Fruit fly (Drosophila melanogaster) whole organism, embryonic: ENCODE data around the gene Jupiter.

ENCODE experiments used
- CG10366 ChIP-seq: fragments of 200-800 bp; sonication (Bioruptor generic); IDR thresholded peaks from 2 replicates; pipeline ENCODE4 v1.3.6; 2022; ENCODE audit warnings: missing biosample characterization, missing genetic modification characterization
- CG11504 ChIP-seq: fragments of 200-800 bp; sonication (Bioruptor generic); optimal IDR thresholded peaks from 3 replicates; lab custom pipeline; 2019; ENCODE audit warnings: missing biosample characterization, mild to moderate bottlenecking, missing genetic modification characterization, moderate library complexity
- CG12769 ChIP-seq: fragments of 200-800 bp; sonication (Bioruptor generic); optimal IDR thresholded peaks from 2 replicates; lab custom pipeline; 2019; ENCODE audit warnings: missing biosample characterization, mild to moderate bottlenecking, missing genetic modification characterization, moderate library complexity
- CG13123 ChIP-seq: fragments of 200-800 bp; sonication (Bioruptor generic); optimal IDR thresholded peaks from 2 replicates; lab custom pipeline; 2016; ENCODE audit warnings: missing biosample characterization, missing genetic modification characterization
- CG13287 ChIP-seq: fragments of 200-800 bp; sonication (Bioruptor generic); IDR thresholded peaks from 2 replicates; pipeline ENCODE4 v1.3.6; 2022; ENCODE audit warnings: missing biosample characterization, missing genetic modification characterization; ENCODE audit not compliant: partially characterized antibody
- CG13775 ChIP-seq: fragments of 200-800 bp; sonication (Bioruptor generic); optimal IDR thresholded peaks from 3 replicates; lab custom pipeline; 2017; ENCODE audit warnings: missing biosample characterization, mild to moderate bottlenecking, missing genetic modification characterization
- CG14441 ChIP-seq: fragments of 200-800 bp; sonication (Bioruptor generic); IDR thresholded peaks from 2 replicates; pipeline ENCODE4 v1.3.6; 2022; ENCODE audit warnings: missing biosample characterization, missing genetic modification characterization
- CG15073 ChIP-seq: fragments of 200-800 bp; sonication (Bioruptor generic); optimal IDR thresholded peaks from 2 replicates; lab custom pipeline; 2016; ENCODE audit warnings: missing biosample characterization, missing genetic modification characterization
- CG15601 ChIP-seq: fragments of 200-800 bp; sonication (Bioruptor generic); optimal IDR thresholded peaks from 3 replicates; lab custom pipeline; 2019; ENCODE audit warnings: missing biosample characterization, mild to moderate bottlenecking, missing genetic modification characterization, moderate library complexity
- CG16813 ChIP-seq: fragments of 200-800 bp; sonication (Bioruptor generic); IDR thresholded peaks from 3 replicates; pipeline ENCODE4 v1.3.6; 2022; ENCODE audit warnings: missing biosample characterization, missing genetic modification characterization; ENCODE audit not compliant: partially characterized antibody
- CG16863 ChIP-seq: fragments of 200-800 bp; sonication (Bioruptor generic); optimal IDR thresholded peaks from 3 replicates; lab custom pipeline; 2016; ENCODE audit warnings: missing biosample characterization, missing genetic modification characterization
- CG17361 ChIP-seq: fragments of 200-800 bp; sonication (Bioruptor generic); IDR thresholded peaks from 3 replicates; pipeline ENCODE4 v1.3.6; 2022; ENCODE audit warnings: missing biosample characterization, missing genetic modification characterization
- CG17568 ChIP-seq: fragments of 200-800 bp; sonication (Bioruptor generic); optimal IDR thresholded peaks from 2 replicates; lab custom pipeline; 2018; ENCODE audit warnings: missing biosample characterization, mild to moderate bottlenecking, missing genetic modification characterization, moderate library complexity
- CG2129 ChIP-seq: fragments of 200-800 bp; sonication (Bioruptor generic); IDR thresholded peaks from 2 replicates; pipeline ENCODE4 v1.3.6; 2022; ENCODE audit warnings: missing biosample characterization, missing genetic modification characterization; ENCODE audit not compliant: partially characterized antibody
- CG34376 ChIP-seq: fragments of 200-800 bp; sonication (Bioruptor generic); optimal IDR thresholded peaks from 2 replicates; lab custom pipeline; 2018; ENCODE audit warnings: missing biosample characterization, mild to moderate bottlenecking, missing genetic modification characterization
- CG34422 ChIP-seq: fragments of 200-800 bp; sonication (Bioruptor generic); IDR thresholded peaks from 3 replicates; pipeline ENCODE4 v1.3.6; 2022; ENCODE audit warnings: missing biosample characterization, missing genetic modification characterization
- CG6689 ChIP-seq: fragments of 200-800 bp; sonication (Bioruptor generic); IDR thresholded peaks from 2 replicates; pipeline ENCODE4 v1.3.6; 2022; ENCODE audit warnings: missing biosample characterization, missing genetic modification characterization
- CG6813 ChIP-seq: fragments of 200-800 bp; sonication (Bioruptor generic); optimal IDR thresholded peaks from 2 replicates; lab custom pipeline; 2017; ENCODE audit warnings: missing biosample characterization, missing genetic modification characterization, mild to moderate bottlenecking, moderate library complexity, missing genetic modification reagents
- CG8089 ChIP-seq: fragments of 200-800 bp; sonication (Bioruptor generic); optimal IDR thresholded peaks from 3 replicates; lab custom pipeline; 2016; ENCODE audit warnings: missing biosample characterization, missing genetic modification characterization
- CTCF ChIP-seq: fragments of 200-800 bp; sonication (Bioruptor generic); optimal IDR thresholded peaks from 2 replicates; lab custom pipeline; 2017; ENCODE audit warnings: missing biosample characterization, mild to moderate bottlenecking, missing genetic modification characterization, moderate library complexity
- CoRest ChIP-seq: fragments of 200-800 bp; sonication (Bioruptor generic); optimal IDR thresholded peaks from 3 replicates; lab custom pipeline; 2018; ENCODE audit warnings: missing biosample characterization, mild to moderate bottlenecking, missing genetic modification characterization, moderate library complexity
- E2f1 ChIP-seq: fragments of 200-800 bp; sonication (Bioruptor generic); IDR thresholded peaks from 2 replicates; pipeline ENCODE4 v1.3.6; 2022; ENCODE audit warnings: missing biosample characterization, missing genetic modification characterization
- GATAe ChIP-seq: fragments of 200-800 bp; sonication (Bioruptor generic); conservative IDR thresholded peaks from 2 replicates; pipeline ENCODE4 v1.3.6; 2022; ENCODE audit warnings: missing biosample characterization, missing genetic modification characterization
- Gug ChIP-seq: fragments of 200-800 bp; sonication (Bioruptor generic); IDR thresholded peaks from 4 replicates; pipeline ENCODE4 v1.3.6; 2022; ENCODE audit warnings: missing biosample characterization, missing genetic modification characterization
- H15 ChIP-seq: fragments of 200-800 bp; sonication (Bioruptor generic); IDR thresholded peaks from 3 replicates; pipeline ENCODE4 v1.3.6; 2022; ENCODE audit warnings: missing biosample characterization, missing genetic modification characterization
- HLH4C ChIP-seq: fragments of 200-800 bp; sonication (Bioruptor generic); IDR thresholded peaks from 3 replicates; pipeline ENCODE4 v1.3.6; 2022; ENCODE audit warnings: missing biosample characterization, missing genetic modification characterization; ENCODE audit not compliant: partially characterized antibody
- HmgD ChIP-seq: fragments of 200-800 bp; sonication (Bioruptor generic); optimal IDR thresholded peaks from 3 replicates; lab custom pipeline; 2016; ENCODE audit warnings: missing biosample characterization, missing genetic modification characterization
- Kr ChIP-seq: fragments of 200-800 bp; sonication (Bioruptor generic); optimal IDR thresholded peaks from 2 replicates; lab custom pipeline; 2017; ENCODE audit warnings: missing biosample characterization, mild to moderate bottlenecking, missing genetic modification characterization
- Lim3 ChIP-seq: fragments of 200-800 bp; sonication (Bioruptor generic); IDR thresholded peaks from 2 replicates; pipeline ENCODE4 v1.3.6; 2022; ENCODE audit warnings: missing biosample characterization, missing genetic modification characterization
- NK7.1 ChIP-seq: fragments of 200-800 bp; sonication (Bioruptor generic); optimal IDR thresholded peaks from 3 replicates; lab custom pipeline; 2016; ENCODE audit warnings: missing biosample characterization, missing genetic modification characterization
- Nf-YA ChIP-seq: fragments of 200-800 bp; sonication (Bioruptor generic); IDR thresholded peaks from 2 replicates; pipeline ENCODE4 v1.3.6; 2022; ENCODE audit warnings: missing biosample characterization, missing genetic modification characterization
- Oaz ChIP-seq: fragments of 200-800 bp; sonication (Bioruptor generic); IDR thresholded peaks from 2 replicates; pipeline ENCODE4 v1.3.6; 2022; ENCODE audit warnings: missing biosample characterization, missing genetic modification characterization
- Ptx1 ChIP-seq: fragments of 200-800 bp; sonication (Bioruptor generic); IDR thresholded peaks from 2 replicates; pipeline ENCODE4 v1.3.6; 2022; ENCODE audit warnings: missing biosample characterization, missing genetic modification characterization
- Rfx ChIP-seq: fragments of 200-800 bp; sonication (Bioruptor generic); IDR thresholded peaks from 2 replicates; pipeline ENCODE4 v1.3.6; 2022; ENCODE audit warnings: missing biosample characterization, missing genetic modification characterization
- bowl ChIP-seq: fragments of 200-800 bp; sonication (Bioruptor generic); IDR thresholded peaks from 2 replicates; pipeline ENCODE4 v1.3.6; 2022; ENCODE audit warnings: missing biosample characterization, missing genetic modification characterization
- crc ChIP-seq: fragments of 200-800 bp; sonication (Bioruptor generic); optimal IDR thresholded peaks from 2 replicates; lab custom pipeline; 2016; ENCODE audit warnings: missing biosample characterization, missing genetic modification characterization
- dysf ChIP-seq: fragments of 200-800 bp; sonication (Bioruptor generic); IDR thresholded peaks from 3 replicates; pipeline ENCODE4 v1.3.6; 2022; ENCODE audit warnings: missing biosample characterization, missing genetic modification characterization
- emc ChIP-seq: fragments of 200-800 bp; sonication (Bioruptor generic); optimal IDR thresholded peaks from 2 replicates; lab custom pipeline; 2016; ENCODE audit warnings: missing biosample characterization, missing genetic modification characterization
- ems ChIP-seq: fragments of 200-800 bp; sonication (Bioruptor generic); optimal IDR thresholded peaks from 3 replicates; lab custom pipeline; 2016; ENCODE audit warnings: missing biosample characterization, missing genetic modification characterization
- eve ChIP-seq, 2 experiments: fragments of >200 bp; optimal IDR thresholded peaks; 2 replicates each; lab custom pipeline; 2017; ENCODE audit warnings: missing biosample characterization in 2 of 2, missing genetic modification characterization in 2 of 2
- gro ChIP-seq: fragments of 200-800 bp; sonication (Bioruptor generic); optimal IDR thresholded peaks from 2 replicates; lab custom pipeline; 2016; ENCODE audit warnings: missing biosample characterization, missing genetic modification characterization
- gsb ChIP-seq: fragments of 200-800 bp; sonication (Bioruptor generic); IDR thresholded peaks from 2 replicates; pipeline ENCODE4 v1.3.6; 2022; ENCODE audit warnings: missing biosample characterization, missing genetic modification characterization
- gt ChIP-seq: fragments of 200-800 bp; sonication (Bioruptor generic); IDR thresholded peaks from 2 replicates; pipeline ENCODE4 v1.3.6; 2022; ENCODE audit warnings: missing biosample characterization, missing genetic modification characterization
- kah ChIP-seq: fragments of 200-800 bp; sonication (Bioruptor generic); optimal IDR thresholded peaks from 2 replicates; lab custom pipeline; 2018; ENCODE audit warnings: missing biosample characterization, mild to moderate bottlenecking, missing genetic modification characterization
- ken ChIP-seq: fragments of 200-800 bp; sonication (Bioruptor generic); IDR thresholded peaks from 3 replicates; pipeline ENCODE4 v1.3.6; 2022; ENCODE audit warnings: missing biosample characterization, missing genetic modification characterization
- lbe ChIP-seq: fragments of 200-800 bp; sonication (Bioruptor generic); optimal IDR thresholded peaks from 2 replicates; lab custom pipeline; 2016; ENCODE audit warnings: missing biosample characterization, mild to moderate bottlenecking, missing genetic modification characterization
- p53 ChIP-seq: fragments of 200-800 bp; sonication (Bioruptor generic); optimal IDR thresholded peaks from 2 replicates; lab custom pipeline; 2016; ENCODE audit warnings: missing biosample characterization, missing genetic modification characterization
- stc ChIP-seq: fragments of 200-800 bp; sonication (Bioruptor generic); IDR thresholded peaks from 2 replicates; pipeline ENCODE4 v1.3.6; 2022; ENCODE audit warnings: missing biosample characterization, missing genetic modification characterization
- stwl ChIP-seq: fragments of 200-800 bp; sonication (Bioruptor generic); optimal IDR thresholded peaks from 3 replicates; lab custom pipeline; 2018; ENCODE audit warnings: missing biosample characterization, mild to moderate bottlenecking, missing genetic modification characterization, moderate library complexity
- toy ChIP-seq: fragments of 200-800 bp; sonication (Bioruptor generic); IDR thresholded peaks from 2 replicates; pipeline ENCODE4 v1.3.6; 2022; ENCODE audit warnings: missing biosample characterization, missing genetic modification characterization
- ttk ChIP-seq: fragments of 200-800 bp; sonication (Bioruptor generic); IDR thresholded peaks from 2 replicates; pipeline ENCODE4 v2.1.2; 2022; ENCODE audit warnings: missing biosample characterization, missing genetic modification characterization
- twi ChIP-seq: fragments of 200-800 bp; optimal IDR thresholded peaks from 2 replicates; lab custom pipeline; 2019; ENCODE audit warnings: missing biosample characterization, mild to moderate bottlenecking, missing genetic modification characterization, moderate library complexity
- vnd ChIP-seq: fragments of 200-800 bp; sonication (Bioruptor generic); IDR thresholded peaks from 3 replicates; pipeline ENCODE4 v1.3.6; 2022; ENCODE audit warnings: missing biosample characterization, missing genetic modification characterization; ENCODE audit not compliant: partially characterized antibody

Gene Jupiter

DNA sequence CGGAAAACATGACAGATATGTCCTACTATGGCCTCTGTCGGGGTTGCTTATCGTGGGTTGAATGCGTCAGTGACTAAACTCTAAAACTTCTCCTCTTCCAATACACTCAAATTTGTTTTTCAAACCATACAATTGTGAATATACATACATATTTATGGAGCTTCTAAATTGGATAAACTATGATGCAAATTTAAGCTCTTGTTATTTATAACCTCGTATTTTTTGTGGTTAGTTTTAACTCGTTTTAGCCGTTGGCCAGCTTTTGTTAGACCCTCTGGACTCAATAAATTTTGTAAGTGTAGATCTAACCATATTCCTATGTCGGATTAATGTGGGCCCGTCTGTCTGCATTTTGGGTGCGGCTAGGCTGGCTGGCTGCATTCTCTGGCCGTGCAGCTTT is 2.3 kb downstream of the Jupiter start (continued):
- TF ChIP-seq CG15073 (no peak), HLH4C (GFP tag; lab: Robert Waterston, UW) (no peak), emc (no peak), crc (no peak), ttk (GFP tag; lab: Robert Waterston, UW) (no peak), dysf (no peak), stwl (tag; lab: Kevin White, UChicago) (peak; percentile 3), CG8089 (peak; percentile 5), lbe (no peak), Lim3 (GFP tag; lab: Robert Waterston, UW) (no peak), vnd (GFP tag; lab: Robert Waterston, UW) (no peak), H15 (GFP tag; lab: Robert Waterston, UW) (no peak), CG34422 (no peak), CG12769 (tag; lab: Kevin White, UChicago) (no peak), bowl (GFP tag; lab: Robert Waterston, UW) (no peak), Ptx1 (GFP tag; lab: Robert Waterston, UW) (0 out of 2 replicates have a peak, but pooled peaks have one; percentile 21), CG16863 (peak; percentile 37), NK7.1 (GFP tag; lab: Kevin White, UChicago) (no peak), CG17361 (0 out of 3 replicates have a peak, but pooled peaks have one; percentile 36), CG16813 (GFP tag; lab: Robert Waterston, UW) (no peak), Nf-YA (GFP tag; lab: Robert Waterston, UW) (no peak), CG11504 (tag; lab: Kevin White, UChicago) (peak; percentile 53), Gug (no peak), gsb (GFP tag; lab: Robert Waterston, UW) (no peak), CG15601 (peak; percentile 62), CG14441 (GFP tag; lab: Robert Waterston, UW) (no peak), toy (no peak), CG6689 (peak; percentile 39; the same call in 1 of the 2 replicates), CG17568 (GFP tag; lab: Kevin White, UChicago) (peak; percentile 10), CG34376 (GFP tag; lab: Kevin White, UChicago) (no peak), p53 (GFP tag; lab: Kevin White, UChicago) (no peak), Oaz (no peak), gro (no peak), CG13123 (GFP tag; lab: Kevin White, UChicago) (no peak), stc (GFP tag; lab: Robert Waterston, UW) (no peak), GATAe (GFP tag; lab: Robert Waterston, UW) (no peak), eve (GFP tag; optimal IDR thresholded peaks at IDR 0.05; lab: Kevin White, UChicago) (no peak), CG13775 (GFP tag; lab: Kevin White, UChicago) (no peak), gt (GFP tag; lab: Robert Waterston, UW) (no peak), ems (no peak), CG10366 (GFP tag; lab: Robert Waterston, UW) (no peak), CoRest (tag; lab: Kevin White, UChicago) (peak; percentile 11), Kr (no peak), twi (tag; lab: Kevin White, UChicago) (peak; percentile 24), CG13287 (GFP tag; lab: Robert Waterston, UW) (no peak), CTCF (no peak), CG6813 (GFP tag; lab: Kevin White, UChicago) (peak; percentile 10), kah (GFP tag; lab: Kevin White, UChicago) (no peak), E2f1 (GFP tag; lab: Robert Waterston, UW) (no peak), Rfx (GFP tag; lab: Robert Waterston, UW) (no peak), HmgD (GFP tag; lab: Kevin White, UChicago) (no peak), ken (GFP tag; lab: Robert Waterston, UW) (no peak), CG2129 (GFP tag; lab: Robert Waterston, UW) (no peak)
